Fruit fly (Drosophila melanogaster) whole organism, embryonic: ENCODE measurements around the gene CG16853.

Experiments used
- Antp ChIP-seq: fragments of 200-800 bp; sonication (Bioruptor generic); optimal IDR thresholded peaks from 3 replicates; lab custom pipeline; 2016; ENCODE audit warnings: missing biosample characterization, missing genetic modification characterization
- Bteb2 ChIP-seq: fragments of 200-800 bp; sonication (Bioruptor generic); optimal IDR thresholded peaks from 2 replicates; lab custom pipeline; 2016; ENCODE audit warnings: missing biosample characterization, missing genetic modification characterization
- CG10654 ChIP-seq: fragments of 200-800 bp; sonication (Bioruptor generic); optimal IDR thresholded peaks from 2 replicates; lab custom pipeline; 2016; ENCODE audit warnings: missing biosample characterization, missing genetic modification characterization
- CG11085 ChIP-seq: fragments of 200-800 bp; sonication (Bioruptor generic); IDR thresholded peaks from 2 replicates; pipeline ENCODE4 v1.3.6; 2022; ENCODE audit warnings: missing biosample characterization, missing genetic modification characterization
- CG13296 ChIP-seq: fragments of 200-800 bp; sonication (Bioruptor generic); optimal IDR thresholded peaks from 3 replicates; lab custom pipeline; 2018; ENCODE audit warnings: missing biosample characterization, mild to moderate bottlenecking, missing genetic modification characterization
- CG14441 ChIP-seq: fragments of 200-800 bp; sonication (Bioruptor generic); IDR thresholded peaks from 2 replicates; pipeline ENCODE4 v1.3.6; 2022; ENCODE audit warnings: missing biosample characterization, missing genetic modification characterization
- CG14667 ChIP-seq: fragments of 200-800 bp; sonication (Bioruptor generic); IDR thresholded peaks from 2 replicates; pipeline ENCODE4 v1.3.6; 2022; ENCODE audit warnings: missing biosample characterization, missing genetic modification characterization
- CG15011 ChIP-seq: fragments of 200-800 bp; sonication (Bioruptor generic); optimal IDR thresholded peaks from 3 replicates; lab custom pipeline; 2018; ENCODE audit warnings: missing biosample characterization, mild to moderate bottlenecking, missing genetic modification characterization
- CG1529 ChIP-seq: fragments of 200-800 bp; sonication (Bioruptor generic); optimal IDR thresholded peaks from 3 replicates; lab custom pipeline; 2018; ENCODE audit warnings: missing biosample characterization, missing genetic modification characterization
- CG15479 ChIP-seq: fragments of 200-800 bp; sonication (Bioruptor generic); optimal IDR thresholded peaks from 3 replicates; lab custom pipeline; 2019; ENCODE audit warnings: missing biosample characterization, mild to moderate bottlenecking, missing genetic modification characterization, moderate library complexity
- CG17328 ChIP-seq: fragments of 200-800 bp; sonication (Bioruptor generic); IDR thresholded peaks from 2 replicates; pipeline ENCODE4 v1.3.6; 2022; ENCODE audit warnings: missing biosample characterization, missing genetic modification characterization
- CG17612 ChIP-seq: fragments of 200-800 bp; sonication (Bioruptor generic); IDR thresholded peaks from 2 replicates; pipeline ENCODE4 v1.3.6; 2022; ENCODE audit warnings: missing biosample characterization, missing genetic modification characterization
- CG2120 ChIP-seq: fragments of 200-800 bp; sonication (Bioruptor generic); optimal IDR thresholded peaks from 3 replicates; lab custom pipeline; 2016; ENCODE audit warnings: missing biosample characterization, missing genetic modification characterization
- CG2199 ChIP-seq: fragments of 200-800 bp; sonication (Bioruptor generic); IDR thresholded peaks from 3 replicates; pipeline ENCODE4 v1.3.6; 2022; ENCODE audit warnings: missing biosample characterization, missing genetic modification characterization
- CG31441 ChIP-seq: fragments of 200-800 bp; sonication (Bioruptor generic); IDR thresholded peaks from 2 replicates; pipeline ENCODE4 v1.3.6; 2022; ENCODE audit warnings: missing biosample characterization, missing genetic modification characterization
- CG32772 ChIP-seq: fragments of 200-800 bp; sonication (Bioruptor generic); IDR thresholded peaks from 2 replicates; pipeline ENCODE4 v1.3.6; 2022; ENCODE audit warnings: missing biosample characterization, missing genetic modification characterization
- CG33213 ChIP-seq: fragments of 200-800 bp; sonication (Bioruptor generic); optimal IDR thresholded peaks from 3 replicates; lab custom pipeline; 2016; ENCODE audit warnings: missing biosample characterization, missing genetic modification characterization
- CG3726 ChIP-seq: fragments of 200-800 bp; sonication (Bioruptor generic); IDR thresholded peaks from 3 replicates; pipeline ENCODE4, ENCODE4 v1.3.6; 2022; ENCODE audit warnings: missing biosample characterization, missing genetic modification characterization
- CG4404 ChIP-seq: fragments of 200-800 bp; sonication (Bioruptor generic); IDR thresholded peaks from 2 replicates; pipeline ENCODE4 v1.3.6; 2022; ENCODE audit warnings: missing biosample characterization, missing genetic modification characterization
- CG4424 ChIP-seq: fragments of 200-800 bp; sonication (Bioruptor generic); optimal IDR thresholded peaks from 3 replicates; lab custom pipeline; 2016; ENCODE audit warnings: missing biosample characterization, missing genetic modification characterization
- CG4617 ChIP-seq: fragments of 200-800 bp; sonication (Bioruptor generic); optimal IDR thresholded peaks from 3 replicates; lab custom pipeline; 2016; ENCODE audit warnings: missing biosample characterization, missing genetic modification characterization, borderline replicate concordance
- CG4820 ChIP-seq: fragments of 200-800 bp; sonication (Bioruptor generic); optimal IDR thresholded peaks from 3 replicates; lab custom pipeline; 2016; ENCODE audit warnings: missing biosample characterization, missing genetic modification characterization
- CG6175 ChIP-seq: fragments of 200-800 bp; sonication (Bioruptor generic); IDR thresholded peaks from 3 replicates; pipeline ENCODE4 v1.3.6; 2022; ENCODE audit warnings: missing biosample characterization, missing genetic modification characterization
- Doc3 ChIP-seq: fragments of 200-800 bp; sonication (Bioruptor generic); IDR thresholded peaks from 3 replicates; pipeline ENCODE4 v1.3.6; 2022; ENCODE audit warnings: missing biosample characterization, missing genetic modification characterization; ENCODE audit not compliant: partially characterized antibody
- E2f1 ChIP-seq: fragments of 200-800 bp; sonication (Bioruptor generic); IDR thresholded peaks from 2 replicates; pipeline ENCODE4 v1.3.6; 2022; ENCODE audit warnings: missing biosample characterization, missing genetic modification characterization
- Fer1 ChIP-seq: fragments of 200-800 bp; sonication (Bioruptor generic); optimal IDR thresholded peaks from 2 replicates; lab custom pipeline; 2017; ENCODE audit warnings: missing biosample characterization, mild to moderate bottlenecking, missing genetic modification characterization
- Fer2 ChIP-seq: fragments of 200-800 bp; sonication (Bioruptor generic); optimal IDR thresholded peaks from 2 replicates; lab custom pipeline; 2018; ENCODE audit warnings: missing biosample characterization, mild to moderate bottlenecking, missing genetic modification characterization, moderate library complexity
- H15 ChIP-seq: fragments of 200-800 bp; sonication (Bioruptor generic); IDR thresholded peaks from 3 replicates; pipeline ENCODE4 v1.3.6; 2022; ENCODE audit warnings: missing biosample characterization, missing genetic modification characterization
- HLH4C ChIP-seq: fragments of 200-800 bp; sonication (Bioruptor generic); IDR thresholded peaks from 3 replicates; pipeline ENCODE4 v1.3.6; 2022; ENCODE audit warnings: missing biosample characterization, missing genetic modification characterization; ENCODE audit not compliant: partially characterized antibody
- HLH54F ChIP-seq: fragments of 200-800 bp; sonication (Bioruptor generic); optimal IDR thresholded peaks from 3 replicates; lab custom pipeline; 2016; ENCODE audit warnings: missing biosample characterization, missing genetic modification characterization
- Hey ChIP-seq: fragments of 200-800 bp; sonication (Bioruptor generic); optimal IDR thresholded peaks from 3 replicates; lab custom pipeline; 2018; ENCODE audit warnings: missing biosample characterization, mild to moderate bottlenecking, missing genetic modification characterization
- Lpt ChIP-seq: fragments of >200 bp; optimal IDR thresholded peaks from 2 replicates; lab custom pipeline; 2018; ENCODE audit warnings: missing biosample characterization, missing genetic modification characterization
- Mad ChIP-seq: fragments of 200-800 bp; sonication (Bioruptor generic); optimal IDR thresholded peaks from 2 replicates; lab custom pipeline; 2016; ENCODE audit warnings: missing biosample characterization, missing genetic modification characterization
- Mes4 ChIP-seq: fragments of 200-800 bp; sonication (Bioruptor generic); optimal IDR thresholded peaks from 2 replicates; lab custom pipeline; 2016; ENCODE audit warnings: missing biosample characterization, missing genetic modification characterization
- Neu2 ChIP-seq: fragments of 200-800 bp; sonication (Bioruptor generic); optimal IDR thresholded peaks from 3 replicates; lab custom pipeline; 2016; ENCODE audit warnings: missing biosample characterization, missing genetic modification characterization, borderline replicate concordance
- Nf-YB ChIP-seq: fragments of 200-800 bp; sonication (Bioruptor generic); optimal IDR thresholded peaks from 3 replicates; lab custom pipeline; 2019; ENCODE audit warnings: missing biosample characterization, mild to moderate bottlenecking, missing genetic modification characterization, moderate library complexity
- Oli ChIP-seq: fragments of 200-800 bp; sonication (Bioruptor generic); optimal IDR thresholded peaks from 2 replicates; lab custom pipeline; 2018; ENCODE audit warnings: missing biosample characterization, mild to moderate bottlenecking, missing genetic modification characterization, moderate library complexity
- Ravus ChIP-seq: fragments of 200-800 bp; sonication (Bioruptor generic); IDR thresholded peaks from 2 replicates; pipeline ENCODE4 v1.3.6; 2022; ENCODE audit warnings: missing biosample characterization, missing genetic modification characterization
- az2 ChIP-seq: fragments of 200-800 bp; sonication (Bioruptor generic); optimal IDR thresholded peaks from 3 replicates; lab custom pipeline; 2016; ENCODE audit warnings: missing biosample characterization, missing genetic modification characterization
- dmrt11E ChIP-seq: fragments of 200-800 bp; sonication (Bioruptor generic); optimal IDR thresholded peaks from 3 replicates; lab custom pipeline; 2018; ENCODE audit warnings: missing biosample characterization, mild to moderate bottlenecking, missing genetic modification characterization, moderate library complexity
- emc ChIP-seq: fragments of 200-800 bp; sonication (Bioruptor generic); optimal IDR thresholded peaks from 2 replicates; lab custom pipeline; 2016; ENCODE audit warnings: missing biosample characterization, missing genetic modification characterization
- en ChIP-seq: fragments of 200-800 bp; sonication (Bioruptor generic); optimal IDR thresholded peaks from 2 replicates; lab custom pipeline; 2016; ENCODE audit warnings: missing biosample characterization, missing genetic modification characterization
- eyg ChIP-seq: fragments of 200-800 bp; sonication (Bioruptor generic); optimal IDR thresholded peaks from 3 replicates; lab custom pipeline; 2016; ENCODE audit warnings: missing biosample characterization, missing genetic modification characterization
- gt ChIP-seq: fragments of 200-800 bp; sonication (Bioruptor generic); IDR thresholded peaks from 2 replicates; pipeline ENCODE4 v1.3.6; 2022; ENCODE audit warnings: missing biosample characterization, missing genetic modification characterization
- jumu ChIP-seq: fragments of 200-800 bp; sonication (Bioruptor generic); optimal IDR thresholded peaks from 3 replicates; lab custom pipeline; 2016; ENCODE audit warnings: missing biosample characterization, missing genetic modification characterization
- pb ChIP-seq: fragments of 200-800 bp; sonication (Bioruptor generic); optimal IDR thresholded peaks from 3 replicates; lab custom pipeline; 2016; ENCODE audit warnings: missing biosample characterization, missing genetic modification characterization
- psq ChIP-seq: fragments of 200-800 bp; sonication (Bioruptor generic); optimal IDR thresholded peaks from 2 replicates; lab custom pipeline; 2017; ENCODE audit warnings: missing biosample characterization, missing genetic modification characterization
- repo ChIP-seq: fragments of 200-800 bp; sonication (Bioruptor generic); optimal IDR thresholded peaks from 2 replicates; lab custom pipeline; 2016; ENCODE audit warnings: missing biosample characterization, missing genetic modification characterization
- ro ChIP-seq: fragments of 200-800 bp; sonication (Bioruptor generic); IDR thresholded peaks from 2 replicates; pipeline ENCODE4 v1.3.6; 2022; ENCODE audit warnings: missing biosample characterization, missing genetic modification characterization
- schlank ChIP-seq: fragments of 200-800 bp; sonication (Bioruptor generic); optimal IDR thresholded peaks from 2 replicates; lab custom pipeline; 2018; ENCODE audit warnings: missing biosample characterization, mild to moderate bottlenecking, missing genetic modification characterization
- tx ChIP-seq: fragments of 200-800 bp; sonication (Bioruptor generic); optimal IDR thresholded peaks from 2 replicates; lab custom pipeline; 2016; ENCODE audit warnings: missing biosample characterization, missing genetic modification characterization

CG16853 gene

DNA sequence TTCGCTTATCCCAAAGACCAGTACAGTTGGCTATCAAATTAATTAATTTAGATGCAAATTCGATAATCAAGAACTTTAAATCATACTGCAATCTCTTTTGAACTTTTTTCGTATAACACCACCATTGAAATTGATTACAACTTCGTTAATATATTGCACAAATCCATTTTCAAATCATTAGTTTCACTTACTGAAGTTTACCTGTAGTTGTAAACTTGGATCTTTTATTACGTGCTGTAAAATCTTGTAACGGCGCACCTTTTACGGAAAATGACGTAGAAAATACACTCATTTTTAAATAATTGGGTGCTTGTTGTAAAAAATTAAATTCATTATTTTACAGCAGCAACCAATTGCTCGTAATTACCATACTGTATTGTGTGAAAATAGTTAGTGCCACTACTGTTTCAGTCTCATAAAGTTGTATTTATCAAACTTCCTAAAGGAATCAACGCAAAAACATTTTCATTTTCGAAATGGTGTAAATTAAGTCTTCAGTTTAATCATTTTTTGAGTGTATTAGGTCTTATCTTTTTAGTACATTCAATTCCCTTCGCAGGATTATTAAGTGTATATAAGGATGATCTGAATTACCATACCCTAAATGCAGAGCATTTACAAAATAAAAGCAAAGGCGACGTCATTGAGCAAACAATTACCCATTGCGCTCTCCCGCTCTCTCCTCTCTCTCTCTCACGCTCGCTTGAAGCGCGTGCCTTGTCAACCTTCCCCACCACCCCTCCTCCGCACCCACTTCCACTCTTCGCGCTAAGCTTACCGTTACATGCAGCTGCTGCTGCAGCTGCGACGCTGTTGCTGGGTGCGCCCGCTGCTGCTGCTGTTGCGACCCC is 29.7 kb upstream of the CG16853 start (continued):
- peak; percentile 72 for TF ChIP-seq CG14441 (GFP tag; lab: Robert Waterston, UW)
- TF ChIP-seq jumu (GFP tag; lab: Kevin White, UChicago): no peak
- no peak for TF ChIP-seq CG17328
- TF ChIP-seq HLH54F: peak; percentile 10
- TF ChIP-seq Oli (tag; lab: Kevin White, UChicago): peak; percentile 57
- TF ChIP-seq HLH4C (GFP tag; lab: Robert Waterston, UW): no peak
- no peak for TF ChIP-seq CG15479 (GFP tag; lab: Kevin White, UChicago)
- TF ChIP-seq schlank (tag; lab: Kevin White, UChicago): no peak
- no peak for TF ChIP-seq Doc3
- no peak for TF ChIP-seq CG11085
- TF ChIP-seq CG32772 (GFP tag; lab: Robert Waterston, UW): no peak
- peak; percentile 52 for TF ChIP-seq CG2120 (GFP tag; lab: Kevin White, UChicago)
- TF ChIP-seq CG14667 (GFP tag; lab: Robert Waterston, UW): no peak
- TF ChIP-seq az2 (GFP tag; lab: Kevin White, UChicago): no peak
- TF ChIP-seq CG13296 (GFP tag; lab: Kevin White, UChicago): no peak
- TF ChIP-seq CG10654 (GFP tag; lab: Kevin White, UChicago): no peak
- TF ChIP-seq CG31441 (GFP tag; lab: Robert Waterston, UW): peak; percentile 39; the same call in 1 of the 2 replicates
- no peak for TF ChIP-seq Fer2 (tag; lab: Kevin White, UChicago)
- TF ChIP-seq eyg (GFP tag; lab: Kevin White, UChicago): no peak
- no peak for TF ChIP-seq tx (GFP tag; lab: Kevin White, UChicago)
- TF ChIP-seq emc (GFP tag; lab: Kevin White, UChicago): no peak
- no peak for TF ChIP-seq en (GFP tag; lab: Kevin White, UChicago)
- TF ChIP-seq CG1529 (GFP tag; lab: Kevin White, UChicago): no peak
- TF ChIP-seq CG17612 (GFP tag; lab: Robert Waterston, UW): no peak
- peak; percentile 73; the same call in 1 of the 3 replicates for TF ChIP-seq CG2199 (GFP tag; lab: Robert Waterston, UW)
- TF ChIP-seq CG33213 (GFP tag; lab: Kevin White, UChicago): no peak
- no peak for TF ChIP-seq ro (GFP tag; lab: Robert Waterston, UW)
- no peak for TF ChIP-seq CG4424 (GFP tag; lab: Kevin White, UChicago)
- TF ChIP-seq Lpt (GFP tag; lab: Kevin White, UChicago): no peak
- TF ChIP-seq Antp (GFP tag; lab: Kevin White, UChicago): peak; percentile 10
- no peak for TF ChIP-seq Mes4 (GFP tag; lab: Kevin White, UChicago)
- no peak for TF ChIP-seq CG15011 (GFP tag; lab: Kevin White, UChicago)
- TF ChIP-seq CG6175 (GFP tag; lab: Robert Waterston, UW): peak; percentile 56; the same call in 2 of the 3 replicates
- TF ChIP-seq H15: no peak; the same call in 2 of the 3 replicates
- no peak for TF ChIP-seq Mad (GFP tag; lab: Kevin White, UChicago)
- no peak for TF ChIP-seq dmrt11E (tag; lab: Kevin White, UChicago)
- no peak for TF ChIP-seq psq
- TF ChIP-seq Neu2 (GFP tag; lab: Kevin White, UChicago): no peak
- TF ChIP-seq CG4404 (GFP tag; lab: Robert Waterston, UW): no peak
- peak; percentile 26 for TF ChIP-seq Bteb2 (GFP tag; lab: Kevin White, UChicago)
- TF ChIP-seq Hey (tag; lab: Kevin White, UChicago): no peak
- TF ChIP-seq Fer1 (GFP tag; lab: Kevin White, UChicago): no peak
- TF ChIP-seq Nf-YB (GFP tag; lab: Kevin White, UChicago): no peak
- 0 out of 2 replicates have a peak, but pooled peaks have one; percentile 13 for TF ChIP-seq E2f1
- TF ChIP-seq Ravus (GFP tag; lab: Robert Waterston, UW): no peak
- no peak for TF ChIP-seq repo (GFP tag; lab: Kevin White, UChicago)
- no peak for TF ChIP-seq gt
- no peak for TF ChIP-seq CG4617 (GFP tag; lab: Kevin White, UChicago)
- TF ChIP-seq pb (GFP tag; lab: Kevin White, UChicago): no peak
- TF ChIP-seq CG3726 (GFP tag; lab: Robert Waterston, UW): no peak
- TF ChIP-seq CG4820: no peak
